Worm (Caenorhabditis elegans) whole organism, mixed stage, embryonic: Measurements from ENCODE around the gene cest-34.
A peak's percentile ranks its signal among the peaks of the same experiment; 100 is the strongest.

Source experiments
- bed-3 ChIP-seq: fragments of 200-800 bp; sonication (Bioruptor generic); optimal IDR thresholded peaks from 3 replicates; lab custom pipeline; 2018; ENCODE audit warnings: mild to moderate bottlenecking, missing genetic modification characterization, moderate library complexity, missing compliant biosample characterization
- ceh-39 ChIP-seq: fragments of 150-350 bp; optimal IDR thresholded peaks from 2 replicates; lab custom pipeline; 2014; ENCODE audit warnings: missing biosample characterization, missing genetic modification characterization
- ceh-83 ChIP-seq: fragments of 200-800 bp; sonication (Bioruptor generic); optimal IDR thresholded peaks from 2 replicates; lab custom pipeline; 2018; ENCODE audit warnings: mild to moderate bottlenecking, missing genetic modification characterization, missing compliant biosample characterization
- cnd-1 ChIP-seq: fragments of 200-800 bp; sonication (Bioruptor generic); optimal IDR thresholded peaks from 2 replicates; lab custom pipeline; 2018; ENCODE audit warnings: mild to moderate bottlenecking, missing genetic modification characterization, missing compliant biosample characterization
- drap-1 ChIP-seq: fragments of 200-800 bp; sonication (Bioruptor generic); optimal IDR thresholded peaks from 3 replicates; lab custom pipeline; 2018; ENCODE audit warnings: mild to moderate bottlenecking, missing genetic modification characterization, missing compliant biosample characterization
- elt-1 ChIP-seq: sonication (generic microtip); optimal IDR thresholded peaks from 2 replicates; lab custom pipeline; 2017; ENCODE audit warnings: missing genetic modification characterization, mild to moderate bottlenecking, missing compliant biosample characterization, antibody characterized with exemption, moderate library complexity, borderline replicate concordance; ENCODE audit not compliant: insufficient read depth
- elt-3 ChIP-seq: fragments of 150-350 bp; optimal IDR thresholded peaks from 2 replicates; lab custom pipeline; 2014; ENCODE audit warnings: missing biosample characterization, missing genetic modification characterization
- ham-2 ChIP-seq: fragments of 200-800 bp; sonication (Bioruptor generic); optimal IDR thresholded peaks from 2 replicates; lab custom pipeline; 2018; ENCODE audit warnings: mild to moderate bottlenecking, missing genetic modification characterization, missing compliant biosample characterization
- hlh-1 ChIP-seq: fragments of 150-350 bp; optimal IDR thresholded peaks from 2 replicates; lab custom pipeline; 2014; ENCODE audit warnings: missing biosample characterization, missing genetic modification reagents, missing genetic modification characterization
- lin-13 ChIP-seq: fragments of 150-350 bp; optimal IDR thresholded peaks from 2 replicates; lab custom pipeline; 2014; ENCODE audit warnings: missing biosample characterization, missing genetic modification characterization
- lin-32 ChIP-seq: fragments of 200-800 bp; sonication (Bioruptor generic); optimal IDR thresholded peaks from 2 replicates; lab custom pipeline; 2018; ENCODE audit warnings: mild to moderate bottlenecking, missing genetic modification characterization, missing compliant biosample characterization
- lsy-2 ChIP-seq: fragments of 150-350 bp; optimal IDR thresholded peaks from 2 replicates; lab custom pipeline; 2014; ENCODE audit warnings: missing biosample characterization, missing genetic modification characterization
- mab-5 ChIP-seq: fragments of 150-350 bp; optimal IDR thresholded peaks from 2 replicates; lab custom pipeline; 2014; ENCODE audit warnings: missing biosample characterization, missing genetic modification characterization
- mep-1 ChIP-seq: fragments of 150-350 bp; optimal IDR thresholded peaks from 2 replicates; lab custom pipeline; 2017; ENCODE audit warnings: missing biosample characterization, missing genetic modification reagents, missing genetic modification characterization, inconsistent platforms
- mls-2 ChIP-seq: sonication (generic microtip); optimal IDR thresholded peaks from 2 replicates; lab custom pipeline; 2016; ENCODE audit warnings: mild to moderate bottlenecking, missing genetic modification characterization, moderate library complexity, missing compliant biosample characterization
- nhr-12 ChIP-seq: fragments of 150-350 bp; optimal IDR thresholded peaks from 2 replicates; lab custom pipeline; 2014; ENCODE audit warnings: missing biosample characterization, missing genetic modification characterization
- nhr-2 ChIP-seq: fragments of 150-350 bp; optimal IDR thresholded peaks from 2 replicates; lab custom pipeline; 2014; ENCODE audit warnings: missing biosample characterization, missing genetic modification characterization
- nhr-237 ChIP-seq: fragments of 150-350 bp; optimal IDR thresholded peaks from 2 replicates; lab custom pipeline; 2014; ENCODE audit warnings: missing biosample characterization, missing genetic modification characterization
- nhr-28 ChIP-seq: fragments of 150-350 bp; optimal IDR thresholded peaks from 2 replicates; lab custom pipeline; 2014; ENCODE audit warnings: missing biosample characterization, missing genetic modification characterization
- nhr-76 ChIP-seq: sonication (generic microtip); optimal IDR thresholded peaks from 2 replicates; lab custom pipeline; 2017; ENCODE audit warnings: missing biosample characterization, missing genetic modification characterization
- pha-4 ChIP-seq: fragments of 150-350 bp; optimal IDR thresholded peaks from 2 replicates; lab custom pipeline; 2018; ENCODE audit warnings: missing biosample characterization, missing genetic modification reagents, missing genetic modification characterization
- sem-2 ChIP-seq: fragments of 200-800 bp; sonication (Bioruptor generic); optimal IDR thresholded peaks from 2 replicates; lab custom pipeline; 2018; ENCODE audit warnings: mild to moderate bottlenecking, missing genetic modification characterization, missing compliant biosample characterization
- snpc-4 ChIP-seq: fragments of 150-350 bp; optimal IDR thresholded peaks from 2 replicates; lab custom pipeline; 2014; ENCODE audit warnings: missing biosample characterization, missing genetic modification characterization
- sptf-1 ChIP-seq: sonication (generic microtip); optimal IDR thresholded peaks from 2 replicates; lab custom pipeline; 2017; ENCODE audit warnings: mild to moderate bottlenecking, missing genetic modification characterization, moderate library complexity, missing compliant biosample characterization
- tbx-8 ChIP-seq: fragments of 200-800 bp; sonication (Bioruptor generic); optimal IDR thresholded peaks from 2 replicates; lab custom pipeline; 2018; ENCODE audit warnings: mild to moderate bottlenecking, missing genetic modification characterization, moderate library complexity, missing compliant biosample characterization
- unc-120 ChIP-seq: sonication (generic microtip); optimal IDR thresholded peaks from 2 replicates; lab custom pipeline; 2017; ENCODE audit warnings: missing genetic modification characterization, missing compliant biosample characterization; ENCODE audit not compliant: poor library complexity, severe bottlenecking
- unc-39 ChIP-seq: fragments of 150-350 bp; optimal IDR thresholded peaks from 2 replicates; lab custom pipeline; 2014; ENCODE audit warnings: missing biosample characterization, missing genetic modification characterization
- unc-62 ChIP-seq: fragments of 150-350 bp; optimal IDR thresholded peaks from 2 replicates; lab custom pipeline; 2014; ENCODE audit warnings: missing biosample characterization, missing genetic modification reagents, missing genetic modification characterization
- zip-8 ChIP-seq: fragments of 150-350 bp; optimal IDR thresholded peaks from 2 replicates; lab custom pipeline; 2014; ENCODE audit warnings: missing biosample characterization, missing genetic modification characterization
- ztf-11 ChIP-seq: fragments of 150-350 bp; optimal IDR thresholded peaks from 2 replicates; lab custom pipeline; 2014; ENCODE audit warnings: missing biosample characterization, missing genetic modification characterization

Gene cest-34

ce11 chrV:6666557-6666956 lies 10.0 kb upstream of the cest-34 start:
- TF ChIP-seq nhr-2 (tag; lab: Kevin White, UChicago) (no peak), nhr-76 (tag; lab: Kevin White, UChicago) (no peak), lin-32 (no peak), cnd-1 (no peak), lsy-2 (no peak), nhr-12 (tag; lab: Kevin White, UChicago) (no peak), sem-2 (no peak)

- TF ChIP-seq mls-2 (no peak), unc-120 (tag; lab: Kevin White, UChicago) (no peak), bed-3 (GFP tag; lab: Kevin White, UChicago) (no peak), nhr-237 (tag; lab: Kevin White, UChicago) (no peak)
These were observed 7.9 kb upstream of the cest-34 start, which contains the start of gene str-180 for ce11 chrV:6668741-6669140. Gene str-180, minus strand, starts transcription at chrV:6668841.

ce11 chrV:6669520-6669919 lies 7.1 kb upstream of the cest-34 start, which contains the start of gene cest-28:
Gene cest-28, plus strand, starts transcription at chrV:6669820.
- no peak for TF ChIP-seq elt-1 (tag; lab: Kevin White, UChicago)
- no peak for TF ChIP-seq nhr-237 (tag; lab: Kevin White, UChicago)
- no peak for TF ChIP-seq drap-1 (GFP tag; lab: Kevin White, UChicago)
- TF ChIP-seq ham-2 (GFP tag; lab: Kevin White, UChicago): no peak
- TF ChIP-seq unc-62: no peak
- no peak for TF ChIP-seq sptf-1
- TF ChIP-seq nhr-76 (tag; lab: Kevin White, UChicago): no peak
- no peak for TF ChIP-seq unc-120 (tag; lab: Kevin White, UChicago)
- TF ChIP-seq ceh-39 (tag; lab: Kevin White, UChicago): no peak
- no peak for TF ChIP-seq snpc-4 (tag; lab: Kevin White, UChicago)
- TF ChIP-seq mls-2: no peak

- TF ChIP-seq nhr-2 (tag; lab: Kevin White, UChicago): no peak
- TF ChIP-seq mls-2: no peak
- TF ChIP-seq hlh-1 (tag; lab: Kevin White, UChicago): no peak
- TF ChIP-seq ceh-83 (GFP tag; lab: Kevin White, UChicago): no peak
- TF ChIP-seq mab-5 (tag; lab: Kevin White, UChicago): no peak
- TF ChIP-seq snpc-4 (tag; lab: Kevin White, UChicago): no peak
- TF ChIP-seq lin-32: no peak
- no peak for TF ChIP-seq elt-1 (tag; lab: Kevin White, UChicago)
- TF ChIP-seq bed-3 (GFP tag; lab: Kevin White, UChicago): no peak
- TF ChIP-seq nhr-237 (tag; lab: Kevin White, UChicago): no peak
These were observed 2.6 kb upstream of the cest-34 start, which contains the start of gene cest-31 for ce11 chrV:6673967-6674366. Gene cest-31, plus strand, starts transcription at chrV:6674267.

ce11 chrV:6681501-6681900 lies 4.9 kb downstream of the cest-34 start, which contains the start of gene egl-46:
Gene egl-46, minus strand, starts transcription at chrV:6681573.
- peak; percentile 8 for TF ChIP-seq lsy-2
- TF ChIP-seq lin-13 (tag; lab: Kevin White, UChicago): no peak
- TF ChIP-seq snpc-4 (tag; lab: Kevin White, UChicago): no peak
- no peak for TF ChIP-seq tbx-8 (GFP tag; lab: Kevin White, UChicago)
- no peak for TF ChIP-seq zip-8 (tag; lab: Kevin White, UChicago)
- no peak for TF ChIP-seq mep-1 (tag; lab: Kevin White, UChicago)
- TF ChIP-seq nhr-2 (tag; lab: Kevin White, UChicago): peak; percentile 86
- TF ChIP-seq sptf-1: no peak
- TF ChIP-seq unc-39 (tag; lab: Kevin White, UChicago): no peak
- no peak for TF ChIP-seq nhr-12 (tag; lab: Kevin White, UChicago)
- no peak for TF ChIP-seq nhr-76 (tag; lab: Kevin White, UChicago)
- no peak for TF ChIP-seq elt-3 (tag; lab: Kevin White, UChicago)
- no peak for TF ChIP-seq ztf-11 (tag; lab: Kevin White, UChicago)
- TF ChIP-seq lin-32: peak; percentile 54
- no peak for TF ChIP-seq bed-3 (GFP tag; lab: Kevin White, UChicago)
- peak; percentile 33 for TF ChIP-seq cnd-1
- no peak for TF ChIP-seq nhr-28
- no peak for TF ChIP-seq pha-4
- no peak for TF ChIP-seq sem-2
- TF ChIP-seq mls-2: no peak
- no peak for TF ChIP-seq drap-1 (GFP tag; lab: Kevin White, UChicago)
- TF ChIP-seq unc-62: no peak
- no peak for TF ChIP-seq elt-1 (tag; lab: Kevin White, UChicago)
- no peak for TF ChIP-seq ham-2 (GFP tag; lab: Kevin White, UChicago)
- TF ChIP-seq hlh-1 (tag; lab: Kevin White, UChicago): no peak
